Worm (Caenorhabditis elegans): ENCODE results near the gene K08D8.12.

DNA sequence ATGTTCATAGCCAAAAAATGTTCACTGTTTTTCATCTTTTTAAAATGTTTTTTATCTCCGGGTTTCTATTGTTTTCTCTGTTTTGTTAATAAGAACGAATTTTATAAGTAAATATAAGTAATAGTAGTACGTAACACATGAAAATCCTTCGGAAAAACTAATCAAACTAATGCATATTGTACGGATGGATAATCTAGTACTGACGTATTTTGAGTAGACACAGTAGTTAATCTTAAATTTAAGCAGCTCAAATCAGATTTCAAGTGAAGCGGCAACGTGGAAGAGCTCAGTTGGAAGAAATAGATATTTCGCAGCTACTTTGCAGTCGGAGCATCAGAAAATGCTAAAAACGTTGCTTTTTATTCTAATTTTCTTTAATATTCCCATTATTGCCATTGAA, 33.5 kb upstream of the K08D8.12 start, which contains the start of gene gcy-18:
- no peak for TF ChIP-seq him-1 (tag; optimal IDR thresholded peaks at IDR 0.05)
- no peak for TF ChIP-seq W03F9.2 (tag; optimal IDR thresholded peaks at IDR 0.05)
- TF ChIP-seq dao-5 (tag; optimal IDR thresholded peaks at IDR 0.05), result no peak

All from whole organism, L4/young adult.